Worm (Caenorhabditis elegans) whole organism, L1 larva: ENCODE results near the gene pwp-1.

Experiments used
- C34B4.2 ChIP-seq: sonication (generic microtip); optimal IDR thresholded peaks from 2 replicates; lab custom pipeline; 2017; ENCODE audit warnings: mild to moderate bottlenecking, missing genetic modification characterization, missing compliant biosample characterization
- aly-2 ChIP-seq: fragments of 150-350 bp; optimal IDR thresholded peaks from 2 replicates; lab custom pipeline; 2014; ENCODE audit warnings: missing biosample characterization, missing genetic modification characterization
- dpl-1 ChIP-seq, 3 experiments: fragments of 150-350 bp in 2 of 3; sonication (generic microtip) in 1 of 3; optimal IDR thresholded peaks; 2 replicates each; lab custom pipeline; 2014 to 2017; ENCODE audit warnings: missing biosample characterization in 3 of 3, missing genetic modification characterization in 3 of 3, missing genetic modification reagents in 3 of 3
- efl-1 ChIP-seq, 4 experiments: fragments of 150-350 bp; optimal IDR thresholded peaks in 3 of 4; peaks in 1 of 4; 1 replicate in 1 of 4; 2 replicates in 3 of 4; lab custom pipeline; 2014; ENCODE audit warnings: missing biosample characterization in 2 of 4, missing genetic modification characterization in 2 of 4, missing genetic modification reagents in 2 of 4
- fkh-10 ChIP-seq: sonication (generic microtip); optimal IDR thresholded peaks from 2 replicates; lab custom pipeline; 2017; ENCODE audit warnings: missing biosample characterization, missing genetic modification reagents, missing genetic modification characterization
- fos-1 ChIP-seq: fragments of 150-350 bp; optimal IDR thresholded peaks from 2 replicates; lab custom pipeline; 2014; ENCODE audit warnings: missing biosample characterization, missing genetic modification characterization
- nhr-47 ChIP-seq: sonication (generic microtip); optimal IDR thresholded peaks from 2 replicates; lab custom pipeline; 2016; ENCODE audit warnings: mild to moderate bottlenecking, missing genetic modification characterization, moderate library complexity, missing compliant biosample characterization
- pag-3 ChIP-seq: sonication (generic microtip); optimal IDR thresholded peaks from 2 replicates; lab custom pipeline; 2017; ENCODE audit warnings: missing genetic modification characterization, mild to moderate bottlenecking, missing compliant biosample characterization, antibody characterized with exemption, borderline replicate concordance; ENCODE audit not compliant: insufficient read depth
- pax-3 ChIP-seq: fragments of 200-800 bp; sonication (Bioruptor generic); optimal IDR thresholded peaks from 2 replicates; lab custom pipeline; 2018; ENCODE audit warnings: mild to moderate bottlenecking, missing genetic modification characterization, moderate library complexity, missing compliant biosample characterization
- pqm-1 ChIP-seq: sonication (generic microtip); optimal IDR thresholded peaks from 3 replicates; lab custom pipeline; 2017; ENCODE audit warnings: missing biosample characterization, missing genetic modification characterization
- unc-62 ChIP-seq: fragments of 150-350 bp; optimal IDR thresholded peaks from 2 replicates; lab custom pipeline; 2014; ENCODE audit warnings: missing biosample characterization, missing genetic modification reagents, missing genetic modification characterization
- ztf-11 ChIP-seq, 2 experiments: sonication (generic microtip); optimal IDR thresholded peaks; 2 replicates each; lab custom pipeline; 2016 to 2017; ENCODE audit warnings: missing genetic modification characterization in 2 of 2, missing biosample characterization in 1 of 2, missing compliant biosample characterization in 1 of 2

ce11 chrIV:13268385-13268784, 32.0 kb upstream of the pwp-1 start:
- no peak for TF ChIP-seq pax-3
- no peak for TF ChIP-seq pqm-1 (tag; lab: Kevin White, UChicago)
- no peak for TF ChIP-seq efl-1 (optimal IDR thresholded peaks at IDR 0.05; lab: Kevin White, UChicago)
- no peak for TF ChIP-seq efl-1 (GFP tag; optimal IDR thresholded peaks at IDR 0.05 in 1 of 2; lab: Kevin White, UChicago)
- TF ChIP-seq ztf-11 (tag; optimal IDR thresholded peaks at IDR 0.05; lab: Kevin White, UChicago), result no peak
- TF ChIP-seq unc-62 (GFP tag; lab: Kevin White, UChicago), result no peak
- no peak for TF ChIP-seq nhr-47 (tag; lab: Kevin White, UChicago)
- TF ChIP-seq C34B4.2 (tag; lab: Kevin White, UChicago), result no peak
- no peak for TF ChIP-seq dpl-1 (GFP tag; optimal IDR thresholded peaks at IDR 0.05; lab: Kevin White, UChicago)
- TF ChIP-seq aly-2 (tag; lab: Kevin White, UChicago), result no peak
- no peak for TF ChIP-seq pag-3 (tag; lab: Kevin White, UChicago)
- TF ChIP-seq fos-1 (tag; lab: Kevin White, UChicago), result no peak
- TF ChIP-seq fkh-10 (GFP tag; lab: Kevin White, UChicago), result no peak
